Fruit fly (Drosophila melanogaster) whole organism: ENCODE results near the gene CG14380.

Experiments used
- Dll ChIP-seq: fragments of >200 bp; optimal IDR thresholded peaks from 2 replicates; lab custom pipeline; 2017
- pan ChIP-seq: fragments of >200 bp; optimal IDR thresholded peaks from 2 replicates; lab custom pipeline; 2017
- psq ChIP-seq: fragments of >200 bp; optimal IDR thresholded peaks from 2 replicates; lab custom pipeline; 2017
- usp ChIP-seq: fragments of >200 bp; optimal IDR thresholded peaks from 2 replicates; lab custom pipeline; 2017; ENCODE audit warnings: missing biosample characterization, missing genetic modification characterization, mixed read lengths

DNA sequence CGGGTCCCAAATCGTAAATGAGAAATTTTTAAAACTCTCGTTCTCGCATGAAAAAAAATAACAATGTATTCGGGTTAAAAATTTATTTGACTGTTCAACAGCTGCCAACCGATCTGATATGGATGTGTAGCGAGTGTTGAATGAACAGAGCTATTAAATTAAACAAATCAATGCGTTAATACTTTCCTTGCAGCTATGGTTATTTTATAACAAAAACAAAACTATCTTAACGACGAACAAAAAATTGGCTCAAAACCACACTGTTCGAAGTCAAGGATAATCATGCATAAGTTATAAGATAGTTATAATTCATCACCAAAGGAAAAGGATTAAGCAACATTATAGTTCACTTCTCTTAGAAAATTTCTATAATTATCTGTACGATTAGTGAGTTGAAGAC, 32.2 kb downstream of the CG14380 start, which contains the start of gene CG8476:
- TF ChIP-seq usp (GFP tag; lab: Kevin White, UChicago) (no peak), pan (lab: Kevin White, UChicago) (no peak), psq (no peak), Dll (lab: Kevin White, UChicago) (no peak)
